Worm (Caenorhabditis elegans) whole organism, L4 larva: ENCODE measurements around the gene K07B1.7.

Experiments
- F10B5.3 ChIP-seq: sonication (generic microtip); optimal IDR thresholded peaks from 2 replicates; lab custom pipeline; 2016; ENCODE audit warnings: mild to moderate bottlenecking, missing genetic modification characterization, missing compliant biosample characterization
- Y105C5A.15 ChIP-seq: fragments of 200-800 bp; sonication (Bioruptor generic); IDR thresholded peaks from 2 replicates; pipeline ENCODE4 v1.3.6; 2022; ENCODE audit warnings: missing genetic modification characterization, missing compliant biosample characterization
- Y48G9A.11 ChIP-seq: fragments of 200-800 bp; sonication (Bioruptor generic); IDR thresholded peaks from 2 replicates; pipeline ENCODE4 v1.3.6; 2022; ENCODE audit warnings: missing genetic modification reagents, missing genetic modification characterization, missing compliant biosample characterization
- Y75B8A.6 ChIP-seq: fragments of 200-800 bp; sonication (Bioruptor generic); IDR thresholded peaks from 2 replicates; pipeline ENCODE4 v1.3.6; 2022; ENCODE audit warnings: missing genetic modification reagents, missing genetic modification characterization, missing compliant biosample characterization
- aha-1 ChIP-seq: fragments of 150-350 bp; peaks from one replicate; lab custom pipeline; 2014; ENCODE audit warnings: missing biosample characterization, missing genetic modification characterization
- ama-1 ChIP-seq: fragments of 150-350 bp; optimal IDR thresholded peaks from 2 replicates; lab custom pipeline; 2014; ENCODE audit warnings: inconsistent platforms, mixed read lengths
- ceh-20 ChIP-seq: fragments of 200-800 bp; sonication (Bioruptor generic); IDR thresholded peaks from 2 replicates; pipeline ENCODE4 v1.3.6; 2022; ENCODE audit warnings: missing genetic modification reagents, missing genetic modification characterization, missing compliant biosample characterization
- ceh-28 ChIP-seq: fragments of 150-350 bp; optimal IDR thresholded peaks from 2 replicates; lab custom pipeline; 2014; ENCODE audit warnings: missing biosample characterization, missing genetic modification reagents, missing genetic modification characterization
- ceh-32 ChIP-seq: sonication (generic microtip); optimal IDR thresholded peaks from 2 replicates; lab custom pipeline; 2016; ENCODE audit warnings: mild to moderate bottlenecking, missing genetic modification characterization, missing compliant biosample characterization; ENCODE audit not compliant: poor library complexity
- ceh-44 ChIP-seq: fragments of 200-800 bp; sonication (Bioruptor generic); IDR thresholded peaks from 2 replicates; pipeline ENCODE4 v1.3.6; 2022; ENCODE audit warnings: missing genetic modification reagents, missing genetic modification characterization, missing compliant biosample characterization
- ceh-62 ChIP-seq: sonication (generic microtip); optimal IDR thresholded peaks from 2 replicates; lab custom pipeline; 2017; ENCODE audit warnings: missing biosample characterization, missing genetic modification characterization
- daf-16 ChIP-seq, 3 experiments: sonication (generic microtip); optimal IDR thresholded peaks; 2 replicates each; lab custom pipeline; 2016 to 2017; ENCODE audit warnings: missing genetic modification characterization in 3 of 3, missing genetic modification reagents in 3 of 3, mild to moderate bottlenecking in 2 of 3, missing compliant biosample characterization in 2 of 3, missing biosample characterization in 1 of 3, moderate library complexity in 1 of 3
- daf-19 ChIP-seq: fragments of 200-800 bp; sonication (Bioruptor generic); conservative IDR thresholded peaks from 2 replicates; pipeline ENCODE4 v1.3.6; 2022; ENCODE audit warnings: missing genetic modification characterization, missing compliant biosample characterization
- dmd-6 ChIP-seq: fragments of 200-800 bp; sonication (Bioruptor generic); IDR thresholded peaks from 2 replicates; pipeline ENCODE4 v1.3.6; 2022; ENCODE audit warnings: missing genetic modification reagents, missing genetic modification characterization, missing compliant biosample characterization
- dmd-9 ChIP-seq: fragments of 200-800 bp; sonication (Bioruptor generic); IDR thresholded peaks from 2 replicates; pipeline ENCODE4 v1.3.6; 2022; ENCODE audit warnings: missing genetic modification reagents, missing genetic modification characterization, missing compliant biosample characterization
- dve-1 ChIP-seq: sonication (generic microtip); optimal IDR thresholded peaks from 2 replicates; lab custom pipeline; 2017; ENCODE audit warnings: antibody characterized with exemption, mild to moderate bottlenecking, missing genetic modification characterization, missing compliant biosample characterization; ENCODE audit not compliant: insufficient read depth
- egl-27 ChIP-seq: sonication (generic microtip); optimal IDR thresholded peaks from 3 replicates; lab custom pipeline; 2017; ENCODE audit warnings: missing biosample characterization, missing genetic modification reagents, missing genetic modification characterization
- egl-43 ChIP-seq: fragments of 200-800 bp; sonication (Bioruptor generic); IDR thresholded peaks from 2 replicates; pipeline ENCODE4 v1.3.6; 2022; ENCODE audit warnings: missing genetic modification reagents, missing genetic modification characterization, missing compliant biosample characterization
- gei-8 ChIP-seq: fragments of 200-800 bp; sonication (Bioruptor generic); optimal IDR thresholded peaks from 2 replicates; lab custom pipeline; 2018; ENCODE audit warnings: mild to moderate bottlenecking, missing genetic modification characterization, missing compliant biosample characterization
- hlh-30 ChIP-seq: sonication (generic microtip); optimal IDR thresholded peaks from 2 replicates; lab custom pipeline; 2017; ENCODE audit warnings: antibody characterized with exemption, mild to moderate bottlenecking, missing genetic modification characterization, missing compliant biosample characterization; ENCODE audit not compliant: insufficient read depth
- hmg-1.1 ChIP-seq: fragments of 200-800 bp; sonication (Bioruptor generic); IDR thresholded peaks from 2 replicates; pipeline ENCODE4 v1.3.6; 2022; ENCODE audit warnings: missing genetic modification reagents, missing genetic modification characterization, missing compliant biosample characterization
- jun-1 ChIP-seq: fragments of 150-350 bp; optimal IDR thresholded peaks from 2 replicates; lab custom pipeline; 2014; ENCODE audit warnings: missing biosample characterization, missing genetic modification reagents, missing genetic modification characterization
- lin-38 ChIP-seq: fragments of 200-800 bp; sonication (Bioruptor generic); IDR thresholded peaks from 2 replicates; pipeline ENCODE4 v1.3.6; 2022; ENCODE audit warnings: missing genetic modification reagents, missing genetic modification characterization, missing compliant biosample characterization
- madf-5 ChIP-seq, 2 experiments: fragments of 200-800 bp; sonication (Bioruptor generic); IDR thresholded peaks; 2 replicates each; pipeline ENCODE4 v1.3.6; 2022; ENCODE audit warnings: missing compliant biosample characterization in 2 of 2, missing genetic modification characterization in 2 of 2
- mdl-1 ChIP-seq, 2 experiments: fragments of 150-350 bp in 1 of 2; sonication (generic microtip) in 1 of 2; optimal IDR thresholded peaks; 2 replicates each; lab custom pipeline; 2014 to 2017; ENCODE audit warnings: missing biosample characterization in 2 of 2, missing genetic modification characterization in 2 of 2
- mep-1 ChIP-seq: fragments of 150-350 bp; sonication (generic microtip); optimal IDR thresholded peaks from 3 replicates; lab custom pipeline; 2014; ENCODE audit warnings: missing biosample characterization, missing genetic modification characterization
- mes-2 ChIP-seq: sonication (generic microtip); optimal IDR thresholded peaks from 2 replicates; lab custom pipeline; 2016; ENCODE audit warnings: missing genotype, mild to moderate bottlenecking, missing genetic modification characterization, missing compliant biosample characterization; ENCODE audit not compliant: poor library complexity, severe bottlenecking
- mxl-2 ChIP-seq: fragments of 200-800 bp; sonication (Bioruptor generic); conservative IDR thresholded peaks from 2 replicates; pipeline ENCODE4 v1.3.6; 2022; ENCODE audit warnings: missing genetic modification reagents, missing genetic modification characterization, missing compliant biosample characterization
- mxl-3 ChIP-seq: fragments of 200-800 bp; sonication (Bioruptor generic); optimal IDR thresholded peaks from 2 replicates; lab custom pipeline; 2018; ENCODE audit warnings: mild to moderate bottlenecking, missing genetic modification characterization, missing compliant biosample characterization
- nhr-25 ChIP-seq: sonication (generic microtip); optimal IDR thresholded peaks from 2 replicates; lab custom pipeline; 2017; ENCODE audit warnings: missing genetic modification characterization, mild to moderate bottlenecking, missing compliant biosample characterization, antibody characterized with exemption, moderate library complexity, borderline replicate concordance; ENCODE audit not compliant: insufficient read depth
- nhr-28 ChIP-seq: fragments of 150-350 bp; optimal IDR thresholded peaks from 2 replicates; lab custom pipeline; 2014; ENCODE audit warnings: missing biosample characterization, missing genetic modification characterization
- nhr-41 ChIP-seq: fragments of 200-800 bp; sonication (Bioruptor generic); IDR thresholded peaks from 2 replicates; pipeline ENCODE4 v1.3.6; 2022; ENCODE audit warnings: missing genetic modification reagents, missing genetic modification characterization, missing compliant biosample characterization
- nhr-77 ChIP-seq: fragments of 150-350 bp; optimal IDR thresholded peaks from 2 replicates; lab custom pipeline; 2014; ENCODE audit warnings: missing biosample characterization, missing genetic modification characterization
- pha-4 ChIP-seq, 2 experiments: fragments of 150-350 bp in 1 of 2; fragments of 200-800 bp in 1 of 2; sonication (Bioruptor generic) in 1 of 2; IDR thresholded peaks in 1 of 2; optimal IDR thresholded peaks in 1 of 2; 2 replicates each; pipeline versions ENCODE4 v1.3.6 to Lab custom; 2014 to 2022; ENCODE audit warnings: missing genetic modification characterization in 2 of 2, missing genetic modification reagents in 2 of 2, missing biosample characterization in 1 of 2, missing compliant biosample characterization in 1 of 2
- saeg-2 ChIP-seq: fragments of 200-800 bp; sonication (Bioruptor generic); IDR thresholded peaks from 2 replicates; pipeline ENCODE4 v1.3.6; 2022; ENCODE audit warnings: missing genetic modification reagents, missing genetic modification characterization, missing compliant biosample characterization
- spr-3 ChIP-seq: fragments of 200-800 bp; sonication (Bioruptor generic); optimal IDR thresholded peaks from 2 replicates; lab custom pipeline; 2018; ENCODE audit warnings: mild to moderate bottlenecking, missing genetic modification characterization, missing compliant biosample characterization
- tra-1 ChIP-seq: fragments of 200-800 bp; sonication (Bioruptor generic); IDR thresholded peaks from 2 replicates; pipeline ENCODE4 v1.3.6; 2022; ENCODE audit warnings: missing genetic modification reagents, missing genetic modification characterization, missing compliant biosample characterization
- unc-39 ChIP-seq: sonication (generic microtip); optimal IDR thresholded peaks from 2 replicates; lab custom pipeline; 2017; ENCODE audit warnings: missing biosample characterization, missing genetic modification characterization
- unc-62 ChIP-seq, 3 experiments: fragments of 150-350 bp in 1 of 3; sonication (generic microtip); optimal IDR thresholded peaks in 2 of 3; peaks in 1 of 3; 1 replicate in 1 of 3; 2 replicates in 2 of 3; lab custom pipeline; 2014 to 2017; ENCODE audit warnings: missing biosample characterization in 3 of 3, missing genetic modification characterization in 3 of 3, missing genetic modification reagents in 3 of 3, missing genotype in 1 of 3
- zag-1 ChIP-seq: fragments of 150-350 bp; optimal IDR thresholded peaks from 2 replicates; lab custom pipeline; 2014; ENCODE audit warnings: missing biosample characterization, missing genetic modification characterization
- zfp-2 ChIP-seq: sonication (generic microtip); optimal IDR thresholded peaks from 2 replicates; lab custom pipeline; 2016; ENCODE audit warnings: mild to moderate bottlenecking, missing genetic modification characterization, missing compliant biosample characterization

The K07B1.7 gene

ce11 chrV:9334216-9334615 lies 12.5 kb downstream of the K07B1.7 start, which contains the start of gene ucp-4 (continued):
- TF ChIP-seq Y105C5A.15 (no peak), Y75B8A.6 (GFP tag; lab: Robert Waterston, UW) (no peak), zag-1 (tag; lab: Kevin White, UChicago) (no peak), spr-3 (GFP tag; lab: Kevin White, UChicago) (no peak), ceh-32 (tag; lab: Kevin White, UChicago) (no peak), dve-1 (peak; percentile 8), ama-1 (no peak), F10B5.3 (tag; lab: Kevin White, UChicago) (no peak), daf-16 (GFP tag; optimal IDR thresholded peaks at IDR 0.05; lab: Kevin White, UChicago) (no peak), daf-16 (tag; optimal IDR thresholded peaks at IDR 0.05; lab: Kevin White, UChicago) (peak; percentile 20), saeg-2 (GFP tag; lab: Robert Waterston, UW) (no peak), madf-5 (GFP tag; IDR thresholded peaks at IDR 0.05; lab: Robert Waterston, UW) (no peak), hlh-30 (peak; percentile 14), tra-1 (GFP tag; lab: Robert Waterston, UW) (0 out of 2 replicates have a peak, but pooled peaks have one; percentile 35), egl-27 (no peak), Y48G9A.11 (no peak), ceh-28 (no peak), nhr-77 (tag; lab: Kevin White, UChicago) (no peak), pha-4 (GFP tag; IDR thresholded peaks at IDR 0.05; lab: Robert Waterston, UW) (no peak), pha-4 (tag; optimal IDR thresholded peaks at IDR 0.05; lab: Kevin White, UChicago) (no peak), ceh-44 (GFP tag; lab: Robert Waterston, UW) (no peak), nhr-25 (no peak), dmd-9 (GFP tag; lab: Robert Waterston, UW) (no peak), gei-8 (GFP tag; lab: Kevin White, UChicago) (no peak), daf-19 (GFP tag; lab: Robert Waterston, UW) (no peak), ceh-20 (GFP tag; lab: Robert Waterston, UW) (peak; percentile 62; the same call in 1 of the 2 replicates), nhr-41 (GFP tag; lab: Robert Waterston, UW) (no peak), egl-43 (GFP tag; lab: Robert Waterston, UW) (no peak), lin-38 (GFP tag; lab: Robert Waterston, UW) (no peak)

- TF ChIP-seq ceh-62 (tag; lab: Kevin White, UChicago) (no peak), daf-16 (GFP tag; optimal IDR thresholded peaks at IDR 0.05; lab: Kevin White, UChicago) (no peak), daf-16 (tag; optimal IDR thresholded peaks at IDR 0.05; lab: Kevin White, UChicago) (peak; percentile 34), mdl-1 (tag; optimal IDR thresholded peaks at IDR 0.05; lab: Kevin White, UChicago) (peak in 1 of 2 experiments; percentile 10), mxl-2 (GFP tag; lab: Robert Waterston, UW) (no peak), nhr-28 (peak; percentile 64), mxl-3 (GFP tag; lab: Kevin White, UChicago) (no peak), madf-5 (GFP tag; IDR thresholded peaks at IDR 0.05; lab: Robert Waterston, UW) (no peak), mes-2 (peak; percentile 28), unc-62 (GFP tag; optimal IDR thresholded peaks at IDR 0.05 in 1 of 2; lab: Kevin White, UChicago) (peak in 1 of 2 experiments; percentile 36), unc-62 (tag; optimal IDR thresholded peaks at IDR 0.05; lab: Kevin White, UChicago) (no peak), F10B5.3 (tag; lab: Kevin White, UChicago) (no peak), pha-4 (GFP tag; IDR thresholded peaks at IDR 0.05; lab: Robert Waterston, UW) (no peak), pha-4 (tag; optimal IDR thresholded peaks at IDR 0.05; lab: Kevin White, UChicago) (no peak), mep-1 (peak; percentile 13), jun-1 (tag; lab: Kevin White, UChicago) (no peak), hlh-30 (peak; percentile 30), saeg-2 (GFP tag; lab: Robert Waterston, UW) (no peak), zfp-2 (no peak), unc-39 (tag; lab: Kevin White, UChicago) (no peak), ama-1 (no peak), aha-1 (tag; lab: Kevin White, UChicago) (peak; percentile 82), hmg-1.1 (no peak), dmd-6 (GFP tag; lab: Robert Waterston, UW) (peak; percentile 31; the same call in 1 of the 2 replicates)
Measured at ce11 chrV:9333316-9334048, 13.3 kb downstream of the K07B1.7 start, which contains the start of gene acl-14. acl-14 (minus strand) TSS chrV:9333631.
